Fruit fly (Drosophila melanogaster) whole organism, embryonic: ENCODE results near the gene zetaCOP.

Source experiments
- CG10274 ChIP-seq: fragments of 200-800 bp; sonication (Bioruptor generic); optimal IDR thresholded peaks from 3 replicates; lab custom pipeline; 2017; ENCODE audit warnings: missing biosample characterization, mild to moderate bottlenecking, missing genetic modification characterization
- CG10543 ChIP-seq: fragments of 200-800 bp; sonication (Bioruptor generic); optimal IDR thresholded peaks from 3 replicates; lab custom pipeline; 2017; ENCODE audit warnings: missing biosample characterization, mild to moderate bottlenecking, missing genetic modification characterization, moderate library complexity
- CG11560 ChIP-seq: fragments of 200-800 bp; sonication (Bioruptor generic); IDR thresholded peaks from 3 replicates; pipeline ENCODE4 v1.3.6; 2022; ENCODE audit warnings: missing biosample characterization, missing genetic modification characterization
- CG14441 ChIP-seq: fragments of 200-800 bp; sonication (Bioruptor generic); IDR thresholded peaks from 2 replicates; pipeline ENCODE4 v1.3.6; 2022; ENCODE audit warnings: missing biosample characterization, missing genetic modification characterization
- CG1602 ChIP-seq: fragments of 200-800 bp; sonication (Bioruptor generic); optimal IDR thresholded peaks from 3 replicates; lab custom pipeline; 2016; ENCODE audit warnings: missing biosample characterization, missing genetic modification characterization
- CG18619 ChIP-seq: fragments of 200-800 bp; sonication (Bioruptor generic); optimal IDR thresholded peaks from 3 replicates; lab custom pipeline; 2017; ENCODE audit warnings: missing biosample characterization, mild to moderate bottlenecking, missing genetic modification characterization
- CG2875 ChIP-seq: fragments of 200-800 bp; sonication (Bioruptor generic); optimal IDR thresholded peaks from 2 replicates; lab custom pipeline; 2017; ENCODE audit warnings: missing biosample characterization, mild to moderate bottlenecking, missing genetic modification characterization, missing genetic modification reagents
- CG32772 ChIP-seq: fragments of 200-800 bp; sonication (Bioruptor generic); IDR thresholded peaks from 2 replicates; pipeline ENCODE4 v1.3.6; 2022; ENCODE audit warnings: missing biosample characterization, missing genetic modification characterization
- CG33557 ChIP-seq: fragments of 200-800 bp; sonication (Bioruptor generic); optimal IDR thresholded peaks from 2 replicates; lab custom pipeline; 2019; ENCODE audit warnings: missing biosample characterization, mild to moderate bottlenecking, missing genetic modification characterization, moderate library complexity
- CG3838 ChIP-seq: fragments of 200-800 bp; sonication (Bioruptor generic); optimal IDR thresholded peaks from 3 replicates; lab custom pipeline; 2016; ENCODE audit warnings: missing biosample characterization, missing genetic modification characterization
- CG4360 ChIP-seq: fragments of 200-800 bp; sonication (Bioruptor generic); IDR thresholded peaks from 2 replicates; pipeline ENCODE4 v1.3.6; 2022; ENCODE audit warnings: missing biosample characterization, missing genetic modification characterization
- CG4617 ChIP-seq: fragments of 200-800 bp; sonication (Bioruptor generic); optimal IDR thresholded peaks from 3 replicates; lab custom pipeline; 2016; ENCODE audit warnings: missing biosample characterization, missing genetic modification characterization, borderline replicate concordance
- CG7357 ChIP-seq: fragments of 200-800 bp; sonication (Bioruptor generic); IDR thresholded peaks from 3 replicates; pipeline ENCODE4 v1.3.6; 2022; ENCODE audit warnings: missing biosample characterization, missing genetic modification characterization
- CG8290 ChIP-seq, 3 experiments: fragments of 200-800 bp; sonication (Bioruptor generic); optimal IDR thresholded peaks; 2 replicates each; lab custom pipeline; 2016 to 2019; ENCODE audit warnings: missing biosample characterization in 3 of 3, missing genetic modification characterization in 3 of 3, mild to moderate bottlenecking in 2 of 3, moderate library complexity in 1 of 3
- CkIIα-i1 ChIP-seq: fragments of 200-800 bp; sonication (Bioruptor generic); IDR thresholded peaks from 2 replicates; pipeline ENCODE4 v1.3.6; 2022; ENCODE audit warnings: missing biosample characterization, missing genetic modification characterization
- D19B ChIP-seq: fragments of 200-800 bp; sonication (Bioruptor generic); optimal IDR thresholded peaks from 2 replicates; lab custom pipeline; 2017; ENCODE audit warnings: missing biosample characterization, mild to moderate bottlenecking, missing genetic modification characterization
- Eip74EF ChIP-seq, 2 experiments: fragments of 200-800 bp in 1 of 2; fragments of >200 bp in 1 of 2; sonication (Bioruptor generic) in 1 of 2; optimal IDR thresholded peaks; 2 replicates each; lab custom pipeline; 2017 to 2019; ENCODE audit warnings: missing biosample characterization in 2 of 2, missing genetic modification characterization in 2 of 2, mild to moderate bottlenecking in 1 of 2, moderate library complexity in 1 of 2
- Ets65A ChIP-seq: fragments of 200-800 bp; sonication (Bioruptor generic); peaks from one replicate; lab custom pipeline; 2016; ENCODE audit warnings: missing biosample characterization, missing genetic modification characterization
- H2.0 ChIP-seq: fragments of 200-800 bp; sonication (Bioruptor generic); IDR thresholded peaks from 2 replicates; pipeline ENCODE4 v1.3.6; 2022; ENCODE audit warnings: missing biosample characterization, missing genetic modification characterization
- Hmr ChIP-seq: fragments of 200-800 bp; sonication (Bioruptor generic); optimal IDR thresholded peaks from 3 replicates; lab custom pipeline; 2017; ENCODE audit warnings: mild to moderate bottlenecking, missing biosample characterization, missing genetic modification reagents, missing genetic modification characterization
- Hr78 ChIP-seq, 2 experiments: fragments of 200-800 bp in 1 of 2; fragments of >200 bp in 1 of 2; sonication (Bioruptor generic) in 1 of 2; optimal IDR thresholded peaks; 2 replicates each; lab custom pipeline; 2017 to 2019; ENCODE audit warnings: missing biosample characterization in 2 of 2, missing genetic modification characterization in 2 of 2, mild to moderate bottlenecking in 1 of 2, moderate library complexity in 1 of 2
- Ptx1 ChIP-seq: fragments of 200-800 bp; sonication (Bioruptor generic); IDR thresholded peaks from 2 replicates; pipeline ENCODE4 v1.3.6; 2022; ENCODE audit warnings: missing biosample characterization, missing genetic modification characterization
- Rfx ChIP-seq: fragments of 200-800 bp; sonication (Bioruptor generic); IDR thresholded peaks from 2 replicates; pipeline ENCODE4 v1.3.6; 2022; ENCODE audit warnings: missing biosample characterization, missing genetic modification characterization
- Six4 ChIP-seq: fragments of 200-800 bp; sonication (Bioruptor generic); optimal IDR thresholded peaks from 2 replicates; lab custom pipeline; 2016; ENCODE audit warnings: missing biosample characterization, missing genetic modification characterization
- Sox100B ChIP-seq: fragments of 200-800 bp; sonication (Bioruptor generic); optimal IDR thresholded peaks from 3 replicates; lab custom pipeline; 2018; ENCODE audit warnings: missing biosample characterization, mild to moderate bottlenecking, missing genetic modification characterization
- abd-A ChIP-seq: fragments of 200-800 bp; sonication (Bioruptor generic); optimal IDR thresholded peaks from 3 replicates; lab custom pipeline; 2019; ENCODE audit warnings: missing biosample characterization, mild to moderate bottlenecking, missing genetic modification characterization, moderate library complexity
- ara ChIP-seq: fragments of 200-800 bp; sonication (Bioruptor generic); IDR thresholded peaks from 2 replicates; pipeline ENCODE4 v1.3.6; 2022; ENCODE audit warnings: missing biosample characterization, missing genetic modification characterization
- chif ChIP-seq, 2 experiments: fragments of 200-800 bp; sonication (Bioruptor generic); optimal IDR thresholded peaks; 3 replicates each; lab custom pipeline; 2016; ENCODE audit warnings: missing biosample characterization in 2 of 2, missing genetic modification characterization in 2 of 2
- chinmo ChIP-seq: fragments of 200-800 bp; sonication (Bioruptor generic); IDR thresholded peaks from 4 replicates; pipeline ENCODE4 v1.3.6; 2022; ENCODE audit warnings: missing biosample characterization, missing genetic modification characterization; ENCODE audit not compliant: partially characterized antibody
- ci ChIP-seq: fragments of 200-800 bp; sonication (Bioruptor generic); IDR thresholded peaks from 3 replicates; pipeline ENCODE4 v1.3.6; 2022; ENCODE audit warnings: missing biosample characterization, missing genetic modification characterization
- crol ChIP-seq: fragments of 200-800 bp; sonication (Bioruptor generic); IDR thresholded peaks from 2 replicates; pipeline ENCODE4 v1.3.6; 2022; ENCODE audit warnings: missing biosample characterization, missing genetic modification characterization
- dysf ChIP-seq: fragments of 200-800 bp; sonication (Bioruptor generic); IDR thresholded peaks from 3 replicates; pipeline ENCODE4 v1.3.6; 2022; ENCODE audit warnings: missing biosample characterization, missing genetic modification characterization
- ems ChIP-seq: fragments of 200-800 bp; sonication (Bioruptor generic); optimal IDR thresholded peaks from 3 replicates; lab custom pipeline; 2016; ENCODE audit warnings: missing biosample characterization, missing genetic modification characterization
- fd64A ChIP-seq: fragments of 200-800 bp; sonication (Bioruptor generic); optimal IDR thresholded peaks from 3 replicates; lab custom pipeline; 2018; ENCODE audit warnings: missing biosample characterization, mild to moderate bottlenecking, missing genetic modification characterization
- gcm ChIP-seq: fragments of 200-800 bp; sonication (Bioruptor generic); optimal IDR thresholded peaks from 2 replicates; lab custom pipeline; 2019; ENCODE audit warnings: missing biosample characterization, mild to moderate bottlenecking, missing genetic modification characterization, moderate library complexity
- hth ChIP-seq: fragments of >200 bp; optimal IDR thresholded peaks from 2 replicates; lab custom pipeline; 2017; ENCODE audit warnings: inconsistent platforms
- kni ChIP-seq: fragments of 200-800 bp; sonication (Bioruptor generic); optimal IDR thresholded peaks from 3 replicates; lab custom pipeline; 2017; ENCODE audit warnings: mild to moderate bottlenecking, missing biosample characterization, missing genetic modification reagents, missing genetic modification characterization
- knrl ChIP-seq: fragments of 200-800 bp; sonication (Bioruptor generic); IDR thresholded peaks from 3 replicates; pipeline ENCODE4 v1.3.6; 2022; ENCODE audit warnings: missing biosample characterization, missing genetic modification characterization; ENCODE audit not compliant: partially characterized antibody
- mam ChIP-seq: fragments of 200-800 bp; sonication (Bioruptor generic); optimal IDR thresholded peaks from 3 replicates; lab custom pipeline; 2016; ENCODE audit warnings: missing biosample characterization, missing genetic modification characterization
- mirr ChIP-seq: fragments of 200-800 bp; sonication (Bioruptor generic); optimal IDR thresholded peaks from 3 replicates; lab custom pipeline; 2018; ENCODE audit warnings: missing biosample characterization, mild to moderate bottlenecking, missing genetic modification characterization
- pros ChIP-seq: fragments of 200-800 bp; sonication (Bioruptor generic); optimal IDR thresholded peaks from 3 replicates; lab custom pipeline; 2019; ENCODE audit warnings: missing biosample characterization, mild to moderate bottlenecking, missing genetic modification characterization, moderate library complexity
- salm ChIP-seq: fragments of 200-800 bp; sonication (Bioruptor generic); optimal IDR thresholded peaks from 2 replicates; lab custom pipeline; 2018; ENCODE audit warnings: missing biosample characterization, mild to moderate bottlenecking, missing genetic modification characterization
- sd ChIP-seq: fragments of 200-800 bp; sonication (Bioruptor generic); optimal IDR thresholded peaks from 3 replicates; lab custom pipeline; 2018; ENCODE audit warnings: missing biosample characterization, mild to moderate bottlenecking, missing genetic modification characterization, moderate library complexity
- sens ChIP-seq: fragments of 200-800 bp; sonication (Bioruptor generic); peaks from one replicate; lab custom pipeline; 2016; ENCODE audit warnings: missing biosample characterization, missing genetic modification characterization
- sima ChIP-seq: fragments of 200-800 bp; sonication (Bioruptor generic); optimal IDR thresholded peaks from 2 replicates; lab custom pipeline; 2016; ENCODE audit warnings: missing biosample characterization, missing genetic modification characterization
- stwl ChIP-seq: fragments of 200-800 bp; sonication (Bioruptor generic); optimal IDR thresholded peaks from 3 replicates; lab custom pipeline; 2018; ENCODE audit warnings: missing biosample characterization, mild to moderate bottlenecking, missing genetic modification characterization, moderate library complexity
- twi ChIP-seq: fragments of 200-800 bp; optimal IDR thresholded peaks from 2 replicates; lab custom pipeline; 2019; ENCODE audit warnings: missing biosample characterization, mild to moderate bottlenecking, missing genetic modification characterization, moderate library complexity
- unc-4 ChIP-seq: fragments of 200-800 bp; sonication (Bioruptor generic); IDR thresholded peaks from 2 replicates; pipeline ENCODE4 v1.3.6; 2022; ENCODE audit warnings: missing biosample characterization, missing genetic modification characterization; ENCODE audit not compliant: partially characterized antibody
- z ChIP-seq: fragments of 200-800 bp; sonication (Bioruptor generic); IDR thresholded peaks from 3 replicates; pipeline ENCODE4 v1.3.6; 2022; ENCODE audit warnings: missing biosample characterization, missing genetic modification characterization

zetaCOP gene

dm6 chr3L:16702866-16703265 is 29.5 kb upstream of the zetaCOP start:
- TF ChIP-seq kni = no peak
- TF ChIP-seq mam (GFP tag; lab: Kevin White, UChicago) = no peak
- peak in 1 of 2 experiments; percentile 82 for TF ChIP-seq Hr78 (GFP tag; optimal IDR thresholded peaks at IDR 0.05; lab: Kevin White, UChicago)
- peak; percentile 42; the same call in 1 of the 2 replicates for TF ChIP-seq ara (GFP tag; lab: Robert Waterston, UW)
- TF ChIP-seq ci (GFP tag; lab: Robert Waterston, UW) = 0 out of 3 replicates have a peak, but pooled peaks have one; percentile 29
- TF ChIP-seq Eip74EF (GFP tag; optimal IDR thresholded peaks at IDR 0.05; lab: Kevin White, UChicago) = peak in 1 of 2 experiments; percentile 57
- peak; percentile 85 for TF ChIP-seq z (GFP tag; lab: Robert Waterston, UW)
- TF ChIP-seq CG10543 (GFP tag; lab: Kevin White, UChicago) = peak; percentile 66
- peak; percentile 1 for TF ChIP-seq mirr (GFP tag; lab: Kevin White, UChicago)
- TF ChIP-seq chinmo (GFP tag; lab: Robert Waterston, UW) = 0 out of 4 replicates have a peak, but pooled peaks have one; percentile 32
- TF ChIP-seq gcm (GFP tag; lab: Kevin White, UChicago) = peak; percentile 11
- peak; percentile 98 for TF ChIP-seq pros (GFP tag; lab: Kevin White, UChicago)
- peak; percentile 95 for TF ChIP-seq crol
- TF ChIP-seq CG10274 (GFP tag; lab: Kevin White, UChicago) = no peak
- peak; percentile 66 for TF ChIP-seq abd-A (tag; lab: Kevin White, UChicago)
- no peak for TF ChIP-seq Hmr (GFP tag; lab: Kevin White, UChicago)
- no peak for TF ChIP-seq salm (tag; lab: Kevin White, UChicago)
- TF ChIP-seq twi (tag; lab: Kevin White, UChicago) = peak; percentile 2
- TF ChIP-seq fd64A (GFP tag; lab: Kevin White, UChicago) = peak; percentile 24
- peak; percentile 54 for TF ChIP-seq sd
- no peak for TF ChIP-seq CG2875 (GFP tag; lab: Kevin White, UChicago)
- TF ChIP-seq Sox100B (GFP tag; lab: Kevin White, UChicago) = no peak
- TF ChIP-seq CG8290 (GFP tag; optimal IDR thresholded peaks at IDR 0.05; lab: Kevin White, UChicago) = no peak
- TF ChIP-seq CG8290 (tag; optimal IDR thresholded peaks at IDR 0.05; lab: Kevin White, UChicago) = peak in 1 of 2 experiments; percentile 12
- no peak for TF ChIP-seq unc-4 (GFP tag; lab: Robert Waterston, UW)
- TF ChIP-seq Ets65A (GFP tag; lab: Kevin White, UChicago) = peak; percentile 52
- TF ChIP-seq, all 482 proteins: peak for 17

dm6 chr3L:16699292-16700026 is 26.1 kb upstream of the zetaCOP start:
- TF ChIP-seq CG18619 (GFP tag; lab: Kevin White, UChicago) (no peak), CG1602 (GFP tag; lab: Kevin White, UChicago) (no peak), chif (GFP tag; optimal IDR thresholded peaks at IDR 0.05; lab: Kevin White, UChicago) (no peak), CG33557 (GFP tag; lab: Kevin White, UChicago) (no peak), ems (GFP tag; lab: Kevin White, UChicago) (no peak), CG32772 (GFP tag; lab: Robert Waterston, UW) (no peak), dysf (no peak), sima (GFP tag; lab: Kevin White, UChicago) (no peak), H2.0 (no peak), CG4360 (peak; percentile 56; the same call in 1 of the 2 replicates), CG7357 (GFP tag; lab: Robert Waterston, UW) (no peak), stwl (no peak), CG3838 (GFP tag; lab: Kevin White, UChicago) (no peak), hth (no peak), Six4 (GFP tag; lab: Kevin White, UChicago) (no peak), Rfx (GFP tag; lab: Robert Waterston, UW) (no peak), Ptx1 (GFP tag; lab: Robert Waterston, UW) (no peak), knrl (no peak), CG11560 (tag; lab: Robert Waterston, UW) (no peak), sens (GFP tag; lab: Kevin White, UChicago) (peak; percentile 71), CG4617 (GFP tag; lab: Kevin White, UChicago) (no peak), D19B (GFP tag; lab: Kevin White, UChicago) (no peak), CkIIα-i1 (no peak), CG14441 (GFP tag; lab: Robert Waterston, UW) (0 out of 2 replicates have a peak, but pooled peaks have one; percentile 16)
